Fruit fly (Drosophila melanogaster) whole organism, adult: ENCODE data around the gene Tom.

Experiments used
- CG12768 ChIP-seq: fragments of 200-800 bp; sonication (Bioruptor generic); optimal IDR thresholded peaks from 2 replicates; lab custom pipeline; 2017; ENCODE audit warnings: missing biosample characterization, missing genetic modification characterization, mild to moderate bottlenecking, moderate library complexity, missing genetic modification reagents
- CG33017 ChIP-seq: fragments of 200-800 bp; sonication (Bioruptor generic); optimal IDR thresholded peaks from 2 replicates; lab custom pipeline; 2018; ENCODE audit warnings: missing biosample characterization, mild to moderate bottlenecking, missing genetic modification characterization, moderate library complexity
- kay ChIP-seq: fragments of 200-800 bp; sonication (Bioruptor generic); peaks from one replicate; lab custom pipeline; 2016; ENCODE audit warnings: missing biosample characterization, missing genetic modification characterization, borderline replicate concordance

Tom gene

DNA sequence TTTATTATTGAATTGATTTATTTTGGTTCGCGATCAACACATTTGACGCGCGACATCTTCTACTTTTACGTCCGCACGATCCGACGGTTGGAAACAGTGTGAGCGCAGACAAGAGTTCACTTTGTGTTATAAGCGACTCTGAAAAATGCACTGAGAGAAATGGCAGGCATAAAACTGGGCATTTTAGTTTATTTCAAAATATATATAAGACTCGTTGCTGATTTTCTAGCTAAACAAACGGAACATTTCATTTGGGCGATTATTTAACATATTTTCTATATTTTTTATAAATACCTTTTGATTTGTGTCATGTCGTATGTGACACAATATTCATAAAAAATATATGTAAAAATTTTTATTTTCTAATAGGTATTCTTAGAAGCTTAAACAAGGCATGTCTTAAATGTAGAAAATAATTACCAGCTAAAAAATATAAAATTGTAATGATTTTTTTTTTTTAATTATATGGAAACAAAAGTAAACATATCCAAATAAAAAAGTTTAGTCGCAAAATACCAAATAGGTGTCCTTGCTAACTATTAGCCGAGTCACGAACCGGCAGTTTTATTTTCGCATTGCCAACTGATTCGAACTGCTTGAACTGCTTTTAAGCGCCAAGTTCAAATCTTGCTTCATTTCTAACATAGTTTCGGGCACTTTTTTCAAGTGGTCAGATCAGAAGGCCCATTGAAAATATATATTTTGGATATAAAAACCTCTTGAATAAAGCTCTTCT is 45.0 kb downstream of the Tom start, which contains the start of gene Reck:
Gene Reck (minus strand): TSS at position 106 of the 736 bp plus-strand sequence.
- TF ChIP-seq CG12768 (GFP tag; lab: Kevin White, UChicago), result peak; percentile 46
- no peak for TF ChIP-seq kay (GFP tag; lab: Kevin White, UChicago)
- TF ChIP-seq CG33017, result no peak
